Fruit fly (Drosophila melanogaster) whole organism, embryonic: ENCODE measurements around the gene Nct.

Source experiments
- Bteb2 ChIP-seq: fragments of 200-800 bp; sonication (Bioruptor generic); optimal IDR thresholded peaks from 2 replicates; lab custom pipeline; 2016; ENCODE audit warnings: missing biosample characterization, missing genetic modification characterization
- CG10209 ChIP-seq: fragments of 200-800 bp; sonication (Bioruptor generic); optimal IDR thresholded peaks from 3 replicates; lab custom pipeline; 2017; ENCODE audit warnings: missing biosample characterization, mild to moderate bottlenecking, missing genetic modification characterization, missing genetic modification reagents
- CG10274 ChIP-seq: fragments of 200-800 bp; sonication (Bioruptor generic); optimal IDR thresholded peaks from 3 replicates; lab custom pipeline; 2017; ENCODE audit warnings: missing biosample characterization, mild to moderate bottlenecking, missing genetic modification characterization
- CG11247 ChIP-seq: fragments of 200-800 bp; sonication (Bioruptor generic); IDR thresholded peaks from 2 replicates; pipeline ENCODE4 v1.3.6; 2022; ENCODE audit warnings: missing biosample characterization, missing genetic modification characterization
- CG11504 ChIP-seq: fragments of 200-800 bp; sonication (Bioruptor generic); optimal IDR thresholded peaks from 3 replicates; lab custom pipeline; 2019; ENCODE audit warnings: missing biosample characterization, mild to moderate bottlenecking, missing genetic modification characterization, moderate library complexity
- CG15011 ChIP-seq: fragments of 200-800 bp; sonication (Bioruptor generic); optimal IDR thresholded peaks from 3 replicates; lab custom pipeline; 2018; ENCODE audit warnings: missing biosample characterization, mild to moderate bottlenecking, missing genetic modification characterization
- CG17359 ChIP-seq: fragments of 200-800 bp; sonication (Bioruptor generic); optimal IDR thresholded peaks from 3 replicates; lab custom pipeline; 2018; ENCODE audit warnings: missing biosample characterization, mild to moderate bottlenecking, missing genetic modification characterization, moderate library complexity
- CG17361 ChIP-seq: fragments of 200-800 bp; sonication (Bioruptor generic); IDR thresholded peaks from 3 replicates; pipeline ENCODE4 v1.3.6; 2022; ENCODE audit warnings: missing biosample characterization, missing genetic modification characterization
- CG1792 ChIP-seq: fragments of 200-800 bp; sonication (Bioruptor generic); optimal IDR thresholded peaks from 2 replicates; lab custom pipeline; 2016; ENCODE audit warnings: missing biosample characterization, missing genetic modification characterization
- CG2678 ChIP-seq: fragments of 200-800 bp; sonication (Bioruptor generic); optimal IDR thresholded peaks from 3 replicates; lab custom pipeline; 2019; ENCODE audit warnings: missing biosample characterization, mild to moderate bottlenecking, missing genetic modification characterization, moderate library complexity
- CG3847 ChIP-seq: fragments of 200-800 bp; sonication (Bioruptor generic); IDR thresholded peaks from 2 replicates; pipeline ENCODE4 v1.3.6; 2022; ENCODE audit warnings: missing biosample characterization, missing genetic modification characterization
- CG4617 ChIP-seq: fragments of 200-800 bp; sonication (Bioruptor generic); optimal IDR thresholded peaks from 3 replicates; lab custom pipeline; 2016; ENCODE audit warnings: missing biosample characterization, missing genetic modification characterization, borderline replicate concordance
- CG6254 ChIP-seq: fragments of 200-800 bp; sonication (Bioruptor generic); optimal IDR thresholded peaks from 3 replicates; lab custom pipeline; 2017; ENCODE audit warnings: mild to moderate bottlenecking, missing biosample characterization, missing genetic modification reagents, missing genetic modification characterization
- CG6689 ChIP-seq: fragments of 200-800 bp; sonication (Bioruptor generic); IDR thresholded peaks from 2 replicates; pipeline ENCODE4 v1.3.6; 2022; ENCODE audit warnings: missing biosample characterization, missing genetic modification characterization
- CG7556 ChIP-seq: fragments of 200-800 bp; sonication (Bioruptor generic); optimal IDR thresholded peaks from 2 replicates; lab custom pipeline; 2017; ENCODE audit warnings: missing biosample characterization, mild to moderate bottlenecking, missing genetic modification characterization
- CG8388 ChIP-seq: fragments of 200-800 bp; sonication (Bioruptor generic); optimal IDR thresholded peaks from 2 replicates; lab custom pipeline; 2019; ENCODE audit warnings: missing biosample characterization, mild to moderate bottlenecking, missing genetic modification characterization, moderate library complexity
- CG9727 ChIP-seq: fragments of 200-800 bp; sonication (Bioruptor generic); optimal IDR thresholded peaks from 3 replicates; lab custom pipeline; 2017; ENCODE audit warnings: missing biosample characterization, mild to moderate bottlenecking, missing genetic modification characterization
- Dll ChIP-seq: fragments of 200-800 bp; sonication (Bioruptor generic); IDR thresholded peaks from 4 replicates; pipeline ENCODE4 v1.3.6; 2022; ENCODE audit warnings: missing biosample characterization, missing genetic modification characterization; ENCODE audit not compliant: partially characterized antibody
- Elba2 ChIP-seq: fragments of 200-800 bp; sonication (Bioruptor generic); optimal IDR thresholded peaks from 3 replicates; lab custom pipeline; 2016; ENCODE audit warnings: missing biosample characterization, missing genetic modification characterization
- Ets65A ChIP-seq: fragments of 200-800 bp; sonication (Bioruptor generic); peaks from one replicate; lab custom pipeline; 2016; ENCODE audit warnings: missing biosample characterization, missing genetic modification characterization
- Fer2 ChIP-seq: fragments of 200-800 bp; sonication (Bioruptor generic); optimal IDR thresholded peaks from 2 replicates; lab custom pipeline; 2018; ENCODE audit warnings: missing biosample characterization, mild to moderate bottlenecking, missing genetic modification characterization, moderate library complexity
- Gug ChIP-seq: fragments of 200-800 bp; sonication (Bioruptor generic); IDR thresholded peaks from 4 replicates; pipeline ENCODE4 v1.3.6; 2022; ENCODE audit warnings: missing biosample characterization, missing genetic modification characterization
- H2.0 ChIP-seq: fragments of 200-800 bp; sonication (Bioruptor generic); IDR thresholded peaks from 2 replicates; pipeline ENCODE4 v1.3.6; 2022; ENCODE audit warnings: missing biosample characterization, missing genetic modification characterization
- HLH54F ChIP-seq: fragments of 200-800 bp; sonication (Bioruptor generic); optimal IDR thresholded peaks from 3 replicates; lab custom pipeline; 2016; ENCODE audit warnings: missing biosample characterization, missing genetic modification characterization
- Hmr ChIP-seq: fragments of 200-800 bp; sonication (Bioruptor generic); optimal IDR thresholded peaks from 3 replicates; lab custom pipeline; 2017; ENCODE audit warnings: mild to moderate bottlenecking, missing biosample characterization, missing genetic modification reagents, missing genetic modification characterization
- Med ChIP-seq: fragments of 200-800 bp; sonication (Bioruptor generic); peaks from one replicate; lab custom pipeline; 2016; ENCODE audit warnings: missing biosample characterization, missing genetic modification characterization, mild to moderate bottlenecking, inconsistent platforms, moderate library complexity
- Neu2 ChIP-seq: fragments of 200-800 bp; sonication (Bioruptor generic); optimal IDR thresholded peaks from 3 replicates; lab custom pipeline; 2016; ENCODE audit warnings: missing biosample characterization, missing genetic modification characterization, borderline replicate concordance
- Rx ChIP-seq: fragments of 200-800 bp; sonication (Bioruptor generic); IDR thresholded peaks from 2 replicates; pipeline ENCODE4 v1.3.6; 2022; ENCODE audit warnings: missing biosample characterization, missing genetic modification characterization
- Sox102F ChIP-seq: fragments of 200-800 bp; sonication (Bioruptor generic); optimal IDR thresholded peaks from 2 replicates; lab custom pipeline; 2018; ENCODE audit warnings: missing biosample characterization, mild to moderate bottlenecking, missing genetic modification characterization, moderate library complexity
- Usf ChIP-seq: fragments of 200-800 bp; sonication (Bioruptor generic); optimal IDR thresholded peaks from 2 replicates; lab custom pipeline; 2017; ENCODE audit warnings: missing genotype, missing biosample characterization, missing genetic modification characterization
- Xbp1 ChIP-seq: fragments of 200-800 bp; sonication (Bioruptor generic); optimal IDR thresholded peaks from 3 replicates; lab custom pipeline; 2016; ENCODE audit warnings: missing biosample characterization, mild to moderate bottlenecking, missing genetic modification characterization
- cato ChIP-seq: fragments of 200-800 bp; sonication (Bioruptor generic); optimal IDR thresholded peaks from 2 replicates; lab custom pipeline; 2016; ENCODE audit warnings: missing biosample characterization, missing genetic modification characterization, borderline replicate concordance
- croc ChIP-seq: fragments of 200-800 bp; sonication (Bioruptor generic); conservative IDR thresholded peaks from 3 replicates; pipeline ENCODE4 v1.3.6; 2022; ENCODE audit warnings: missing biosample characterization, missing genetic modification characterization
- dmrt99B ChIP-seq: fragments of 200-800 bp; sonication (Bioruptor generic); optimal IDR thresholded peaks from 2 replicates; lab custom pipeline; 2018; ENCODE audit warnings: missing biosample characterization, mild to moderate bottlenecking, missing genetic modification characterization, moderate library complexity
- en ChIP-seq: fragments of 200-800 bp; sonication (Bioruptor generic); optimal IDR thresholded peaks from 2 replicates; lab custom pipeline; 2016; ENCODE audit warnings: missing biosample characterization, missing genetic modification characterization
- eve ChIP-seq, 2 experiments: fragments of >200 bp; optimal IDR thresholded peaks; 2 replicates each; lab custom pipeline; 2017; ENCODE audit warnings: missing biosample characterization in 2 of 2, missing genetic modification characterization in 2 of 2
- gem ChIP-seq: fragments of 200-800 bp; sonication (Bioruptor generic); optimal IDR thresholded peaks from 2 replicates; lab custom pipeline; 2019; ENCODE audit warnings: missing biosample characterization, mild to moderate bottlenecking, missing genetic modification characterization, moderate library complexity
- grau ChIP-seq: fragments of 200-800 bp; optimal IDR thresholded peaks from 3 replicates; lab custom pipeline; 2019; ENCODE audit warnings: missing biosample characterization, mild to moderate bottlenecking, missing genetic modification characterization, moderate library complexity
- grn ChIP-seq: fragments of 200-800 bp; sonication (Bioruptor generic); optimal IDR thresholded peaks from 3 replicates; lab custom pipeline; 2017; ENCODE audit warnings: missing biosample characterization, missing genetic modification characterization
- hth ChIP-seq: fragments of >200 bp; optimal IDR thresholded peaks from 2 replicates; lab custom pipeline; 2017; ENCODE audit warnings: inconsistent platforms
- klu ChIP-seq: fragments of 200-800 bp; sonication (Bioruptor generic); IDR thresholded peaks from 2 replicates; pipeline ENCODE4 v1.3.6; 2022; ENCODE audit warnings: missing biosample characterization, missing genetic modification characterization
- knrl ChIP-seq: fragments of 200-800 bp; sonication (Bioruptor generic); IDR thresholded peaks from 3 replicates; pipeline ENCODE4 v1.3.6; 2022; ENCODE audit warnings: missing biosample characterization, missing genetic modification characterization; ENCODE audit not compliant: partially characterized antibody
- nau ChIP-seq: fragments of 200-800 bp; sonication (Bioruptor generic); optimal IDR thresholded peaks from 3 replicates; lab custom pipeline; 2017; ENCODE audit warnings: missing biosample characterization, mild to moderate bottlenecking, missing genetic modification characterization, missing genetic modification reagents
- scrt ChIP-seq: fragments of 200-800 bp; sonication (Bioruptor generic); optimal IDR thresholded peaks from 2 replicates; lab custom pipeline; 2018; ENCODE audit warnings: missing biosample characterization, mild to moderate bottlenecking, missing genetic modification characterization, moderate library complexity
- sd ChIP-seq: fragments of 200-800 bp; sonication (Bioruptor generic); optimal IDR thresholded peaks from 3 replicates; lab custom pipeline; 2018; ENCODE audit warnings: missing biosample characterization, mild to moderate bottlenecking, missing genetic modification characterization, moderate library complexity
- seq ChIP-seq: fragments of 200-800 bp; sonication (Bioruptor generic); IDR thresholded peaks from 2 replicates; pipeline ENCODE4 v1.3.6; 2022; ENCODE audit warnings: missing biosample characterization, missing genetic modification characterization
- sim ChIP-seq: fragments of 200-800 bp; sonication (Bioruptor generic); IDR thresholded peaks from 2 replicates; pipeline ENCODE4 v1.3.6; 2022; ENCODE audit warnings: missing biosample characterization, missing genetic modification characterization
- tll ChIP-seq, 2 experiments: fragments of 200-800 bp in 1 of 2; fragments of >200 bp in 1 of 2; sonication (Bioruptor generic) in 1 of 2; optimal IDR thresholded peaks; 2 replicates each; lab custom pipeline; 2017 to 2019; ENCODE audit warnings: missing biosample characterization in 2 of 2, missing genetic modification characterization in 2 of 2, mild to moderate bottlenecking in 1 of 2, moderate library complexity in 1 of 2
- toy ChIP-seq: fragments of 200-800 bp; sonication (Bioruptor generic); IDR thresholded peaks from 2 replicates; pipeline ENCODE4 v1.3.6; 2022; ENCODE audit warnings: missing biosample characterization, missing genetic modification characterization
- ttk ChIP-seq: fragments of 200-800 bp; sonication (Bioruptor generic); IDR thresholded peaks from 2 replicates; pipeline ENCODE4 v2.1.2; 2022; ENCODE audit warnings: missing biosample characterization, missing genetic modification characterization
- unpg ChIP-seq: fragments of 200-800 bp; sonication (Bioruptor generic); optimal IDR thresholded peaks from 3 replicates; lab custom pipeline; 2018; ENCODE audit warnings: missing biosample characterization, mild to moderate bottlenecking, missing genetic modification characterization, moderate library complexity
- vfl ChIP-seq: fragments of 200-800 bp; sonication (Bioruptor generic); optimal IDR thresholded peaks from 2 replicates; lab custom pipeline; 2016; ENCODE audit warnings: missing biosample characterization, missing genetic modification characterization

Nct gene

DNA sequence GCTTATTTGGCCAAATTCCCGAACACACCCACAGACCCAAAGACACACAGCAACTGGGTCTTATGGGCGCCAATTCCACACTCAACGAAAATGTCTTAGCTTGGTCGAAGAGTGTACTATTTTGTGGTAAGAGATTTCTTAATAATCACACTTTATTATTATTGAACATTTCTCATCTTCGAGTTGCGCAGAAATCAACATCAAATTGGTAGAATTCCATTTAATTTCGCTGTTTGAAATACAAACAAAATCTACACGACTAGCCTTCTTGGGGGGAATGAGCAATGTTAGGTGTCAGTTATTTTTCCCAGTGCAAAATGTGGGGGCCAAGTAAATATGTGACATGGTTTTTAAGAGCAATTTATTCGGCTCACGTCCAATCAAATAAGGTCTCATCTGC lies 39.5 kb downstream of the Nct start (continued):
- TF ChIP-seq ttk (GFP tag; lab: Robert Waterston, UW) (no peak), scrt (GFP tag; lab: Kevin White, UChicago) (no peak), Xbp1 (GFP tag; lab: Kevin White, UChicago) (no peak), tll (GFP tag; optimal IDR thresholded peaks at IDR 0.05; lab: Kevin White, UChicago) (no peak), Med (GFP tag; lab: Kevin White, UChicago) (peak; percentile 75), CG7556 (GFP tag; lab: Kevin White, UChicago) (no peak), Gug (no peak), dmrt99B (peak; percentile 31), CG17359 (tag; lab: Kevin White, UChicago) (no peak), CG10209 (no peak), CG11504 (tag; lab: Kevin White, UChicago) (peak; percentile 39), Elba2 (no peak), klu (GFP tag; lab: Robert Waterston, UW) (no peak), H2.0 (GFP tag; lab: Robert Waterston, UW) (no peak), CG9727 (no peak), sim (GFP tag; lab: Robert Waterston, UW) (no peak), Neu2 (GFP tag; lab: Kevin White, UChicago) (no peak), Rx (no peak), gem (tag; lab: Kevin White, UChicago) (peak; percentile 36), eve (GFP tag; optimal IDR thresholded peaks at IDR 0.05; lab: Kevin White, UChicago) (no peak), cato (GFP tag; lab: Kevin White, UChicago) (no peak), CG3847 (GFP tag; lab: Robert Waterston, UW) (0 out of 2 replicates have a peak, but pooled peaks have one; percentile 16), toy (GFP tag; lab: Robert Waterston, UW) (no peak), CG17361 (no peak), sd (no peak), Bteb2 (no peak), unpg (GFP tag; lab: Kevin White, UChicago) (peak; percentile 17), CG11247 (GFP tag; lab: Robert Waterston, UW) (no peak), CG6254 (GFP tag; lab: Kevin White, UChicago) (no peak), CG10274 (no peak), Dll (no peak), grn (GFP tag; lab: Kevin White, UChicago) (no peak), Usf (GFP tag; lab: Kevin White, UChicago) (no peak), en (GFP tag; lab: Kevin White, UChicago) (no peak), grau (peak; percentile 32), CG15011 (GFP tag; lab: Kevin White, UChicago) (no peak), Sox102F (GFP tag; lab: Kevin White, UChicago) (peak; percentile 24), hth (lab: Kevin White, UChicago) (no peak), CG1792 (GFP tag; lab: Kevin White, UChicago) (no peak), CG4617 (no peak), knrl (GFP tag; lab: Robert Waterston, UW) (no peak), CG8388 (GFP tag; lab: Kevin White, UChicago) (no peak), HLH54F (GFP tag; lab: Kevin White, UChicago) (no peak), Ets65A (GFP tag; lab: Kevin White, UChicago) (peak; percentile 88), vfl (GFP tag; lab: Kevin White, UChicago) (no peak), Fer2 (tag; lab: Kevin White, UChicago) (no peak), seq (no peak), CG6689 (GFP tag; lab: Robert Waterston, UW) (no peak), CG2678 (peak; percentile 26), croc (no peak), Hmr (GFP tag; lab: Kevin White, UChicago) (no peak), nau (GFP tag; lab: Kevin White, UChicago) (no peak)
